Worm (Caenorhabditis elegans): ENCODE measurements around the gene rbm-42.

- TF ChIP-seq W03F9.2 (tag; optimal IDR thresholded peaks at IDR 0.05) (no peak), him-1 (tag; optimal IDR thresholded peaks at IDR 0.05) (no peak), dao-5 (tag; optimal IDR thresholded peaks at IDR 0.05) (no peak)
Observed at ce11 chrIII:5112399-5112798, 40.6 kb downstream of the rbm-42 start.

All from whole organism, L4/young adult.